Worm (Caenorhabditis elegans): ENCODE data around the gene T23F4.2.

The T23F4.2 gene

ce11 chrII:1188137-1188536, 24.8 kb downstream of the T23F4.2 start:
- TF ChIP-seq nhr-80 (tag; optimal IDR thresholded peaks at IDR 0.05) (peak; percentile 11), bed-2 (GFP tag; IDR thresholded peaks at IDR 0.05) (no peak), egrh-3 (GFP tag; IDR thresholded peaks at IDR 0.05) (0 out of 2 replicates have a peak, but pooled peaks have one; percentile 44), hmg-1.2 (GFP tag; IDR thresholded peaks at IDR 0.05) (peak; percentile 92), F49E8.2 (tag; optimal IDR thresholded peaks at IDR 0.05; ENCODE audit: insufficient read depth) (no peak)

ce11 chrII:1189652-1190051, 26.3 kb downstream of the T23F4.2 start:
- no peak for TF ChIP-seq F10E7.11 (tag; optimal IDR thresholded peaks at IDR 0.05)
- TF ChIP-seq nhr-80 (tag; optimal IDR thresholded peaks at IDR 0.05), result peak; percentile 34
- TF ChIP-seq hmg-1.2 (GFP tag; IDR thresholded peaks at IDR 0.05), result peak; percentile 90
- no peak for TF ChIP-seq bed-1 (GFP tag; IDR thresholded peaks at IDR 0.05)
- TF ChIP-seq snpc-4 (GFP tag; optimal IDR thresholded peaks at IDR 0.05), result no peak
- no peak for TF ChIP-seq snpc-4 (tag; optimal IDR thresholded peaks at IDR 0.05)
- TF ChIP-seq hlh-26 (GFP tag; conservative IDR thresholded peaks at IDR 0.05), result no peak

- TF ChIP-seq ceh-100 (GFP tag; IDR thresholded peaks at IDR 0.05), result no peak
- no peak for TF ChIP-seq ztf-3 (GFP tag; optimal IDR thresholded peaks at IDR 0.05)
- TF ChIP-seq rcor-1 (GFP tag; IDR thresholded peaks at IDR 0.05), result no peak
- no peak for TF ChIP-seq efl-1 (GFP tag; optimal IDR thresholded peaks at IDR 0.05)
- no peak for TF ChIP-seq lin-26 (GFP tag; IDR thresholded peaks at IDR 0.05)
- TF ChIP-seq F10E7.11 (tag; optimal IDR thresholded peaks at IDR 0.05), result no peak
- no peak for TF ChIP-seq dox-1 (GFP tag; IDR thresholded peaks at IDR 0.05)
Observed at ce11 chrII:1191853-1192252, 28.5 kb downstream of the T23F4.2 start.

- no peak for TF ChIP-seq tlf-1 (GFP tag; optimal IDR thresholded peaks at IDR 0.05)
- no peak for TF ChIP-seq cebp-2 (GFP tag; IDR thresholded peaks at IDR 0.05)
- TF ChIP-seq hlh-26 (GFP tag; conservative IDR thresholded peaks at IDR 0.05), result no peak
- TF ChIP-seq ceh-27 (GFP tag; optimal IDR thresholded peaks at IDR 0.05), result no peak
- TF ChIP-seq let-607 (tag; optimal IDR thresholded peaks at IDR 0.05), result no peak
- no peak for TF ChIP-seq ccch-3 (GFP tag; optimal IDR thresholded peaks at IDR 0.05)
- TF ChIP-seq madf-8 (GFP tag; conservative IDR thresholded peaks at IDR 0.05), result no peak
- TF ChIP-seq snpc-4 (GFP tag; optimal IDR thresholded peaks at IDR 0.05), result no peak
- no peak for TF ChIP-seq snpc-4 (tag; optimal IDR thresholded peaks at IDR 0.05)
- TF ChIP-seq egl-44 (GFP tag; IDR thresholded peaks at IDR 0.05), result no peak
- TF ChIP-seq nhr-90 (tag; optimal IDR thresholded peaks at IDR 0.05), result no peak
- TF ChIP-seq zim-3 (tag; optimal IDR thresholded peaks at IDR 0.05), result no peak
Observed at ce11 chrII:1196129-1196528, 32.8 kb downstream of the T23F4.2 start.

ce11 chrII:1197074-1197473, 33.7 kb downstream of the T23F4.2 start, which contains the start of gene F53A10.2:
Gene F53A10.2 (plus strand): TSS chrII:1197374.
- no peak for TF ChIP-seq D2030.7 (GFP tag; IDR thresholded peaks at IDR 0.05)
- TF ChIP-seq F33H1.4 (GFP tag; IDR thresholded peaks at IDR 0.05), result no peak
- no peak for TF ChIP-seq lag-1 (GFP tag; IDR thresholded peaks at IDR 0.05)
- no peak for TF ChIP-seq let-607 (tag; optimal IDR thresholded peaks at IDR 0.05)
- TF ChIP-seq unc-62 (GFP tag; optimal IDR thresholded peaks at IDR 0.05), result no peak
- no peak for TF ChIP-seq ztf-18 (tag; optimal IDR thresholded peaks at IDR 0.05)
- TF ChIP-seq T26A5.8 (tag; optimal IDR thresholded peaks at IDR 0.05), result no peak
- no peak for TF ChIP-seq ztf-26 (tag; optimal IDR thresholded peaks at IDR 0.05)
- TF ChIP-seq hrde-1 (tag; optimal IDR thresholded peaks at IDR 0.05; ENCODE audit: borderline replicate concordance), result no peak
- no peak for TF ChIP-seq madf-3 (GFP tag; IDR thresholded peaks at IDR 0.05)
- TF ChIP-seq nfyb-1 (GFP tag; IDR thresholded peaks at IDR 0.05), result no peak
- TF ChIP-seq tbx-9 (tag; optimal IDR thresholded peaks at IDR 0.05; ENCODE audit: borderline replicate concordance), result no peak
- TF ChIP-seq B0035.1 (tag; optimal IDR thresholded peaks at IDR 0.05), result no peak
- no peak for TF ChIP-seq F55B11.4 (tag; optimal IDR thresholded peaks at IDR 0.05; ENCODE audit: borderline replicate concordance, insufficient read depth)
- TF ChIP-seq ceh-27 (GFP tag; optimal IDR thresholded peaks at IDR 0.05), result no peak
- TF ChIP-seq nfya-2 (GFP tag; IDR thresholded peaks at IDR 0.05), result no peak
- no peak for TF ChIP-seq him-1 (tag; optimal IDR thresholded peaks at IDR 0.05)
- TF ChIP-seq B0336.3 (GFP tag; IDR thresholded peaks at IDR 0.05), result no peak
- TF ChIP-seq hlh-26 (GFP tag; conservative IDR thresholded peaks at IDR 0.05), result no peak
- no peak for TF ChIP-seq nhr-179 (tag; optimal IDR thresholded peaks at IDR 0.05)
